Worm (Caenorhabditis elegans) whole organism, midembryonic: ENCODE results near the gene F56D2.3.

Experiments
- T22C8.4 ChIP-seq: fragments of 200-800 bp; sonication (Bioruptor generic); IDR thresholded peaks from 2 replicates; pipeline ENCODE4 v1.3.6; 2022; ENCODE audit warnings: missing genetic modification characterization, missing compliant biosample characterization
- cog-1 ChIP-seq: sonication (generic microtip); optimal IDR thresholded peaks from 2 replicates; lab custom pipeline; 2016; ENCODE audit warnings: missing genetic modification characterization, missing compliant biosample characterization
- flt-1 ChIP-seq: fragments of 200-800 bp; sonication (Bioruptor generic); IDR thresholded peaks from 2 replicates; pipeline ENCODE4 v1.3.6; 2022; ENCODE audit warnings: missing genetic modification characterization, missing compliant biosample characterization
- klf-2 ChIP-seq: fragments of 200-800 bp; sonication (Bioruptor generic); conservative IDR thresholded peaks from 2 replicates; pipeline ENCODE4 v1.3.6; 2022; ENCODE audit warnings: missing genetic modification reagents, missing genetic modification characterization, missing compliant biosample characterization
- med-1 ChIP-seq: sonication (generic microtip); optimal IDR thresholded peaks from 2 replicates; lab custom pipeline; 2017; ENCODE audit warnings: missing genetic modification characterization, mild to moderate bottlenecking, missing compliant biosample characterization, antibody characterized with exemption, missing genetic modification reagents; ENCODE audit not compliant: insufficient read depth
- ref-1 ChIP-seq: fragments of 200-800 bp; sonication (Bioruptor generic); conservative IDR thresholded peaks from 2 replicates; pipeline ENCODE4 v1.3.6; 2022; ENCODE audit warnings: missing genetic modification reagents, missing genetic modification characterization, missing compliant biosample characterization
- tab-1 ChIP-seq: fragments of 200-800 bp; sonication (Bioruptor generic); IDR thresholded peaks from 2 replicates; pipeline ENCODE4 v1.3.6; 2022; ENCODE audit warnings: missing genetic modification characterization, missing compliant biosample characterization
- ztf-23 ChIP-seq: fragments of 200-800 bp; sonication (Bioruptor generic); IDR thresholded peaks from 2 replicates; pipeline ENCODE4 v1.3.6; 2022; ENCODE audit warnings: missing genetic modification reagents, missing genetic modification characterization, missing compliant biosample characterization
- ztf-29 ChIP-seq: fragments of 200-800 bp; sonication (Bioruptor generic); IDR thresholded peaks from 2 replicates; pipeline ENCODE4 v1.3.6; 2022; ENCODE audit warnings: missing genetic modification reagents, missing genetic modification characterization, missing compliant biosample characterization

- TF ChIP-seq klf-2 (GFP tag; lab: Robert Waterston, UW) (no peak), ztf-29 (GFP tag; lab: Robert Waterston, UW) (no peak), med-1 (GFP tag; lab: Kevin White, UChicago) (no peak), ztf-23 (GFP tag; lab: Robert Waterston, UW) (no peak), T22C8.4 (GFP tag; lab: Robert Waterston, UW) (no peak), flt-1 (GFP tag; lab: Robert Waterston, UW) (no peak), ref-1 (GFP tag; lab: Robert Waterston, UW) (no peak), tab-1 (GFP tag; lab: Robert Waterston, UW) (no peak), cog-1 (tag; lab: Kevin White, UChicago) (no peak)
Observed at ce11 chrIII:5557246-5557819, 27.4 kb upstream of the F56D2.3 start, which contains the start of gene rpc-2.
